Fruit fly (Drosophila melanogaster): ENCODE results near the gene CG12316.

- TF ChIP-seq kay (GFP tag; ENCODE audit: borderline replicate concordance) (no peak), CG14711 (tag; optimal IDR thresholded peaks at IDR 0.05) (no peak), CG33017 (tag; optimal IDR thresholded peaks at IDR 0.05) (no peak)
These were observed 37.4 kb upstream of the CG12316 start for dm6 chr3L:15174086-15174485.

Measured in whole organism, adult.